Worm (Caenorhabditis elegans): ENCODE results near the gene him-4.
A peak's percentile ranks its signal among the peaks of the same experiment; 100 is the strongest.
"Not testable (repeated sequence)": the region's sequence is repeated elsewhere in the genome, so short reads cannot be mapped to it uniquely, and the experiment has no call there.

him-4 gene

ce11 chrX:9743513-9743914 lies 26.1 kb downstream of the him-4 start (continued):
- TF ChIP-seq lag-1 (GFP tag; IDR thresholded peaks at IDR 0.05) = peak; percentile 93
- peak; percentile 87 for TF ChIP-seq Y53G8AR.9 (GFP tag; conservative IDR thresholded peaks at IDR 0.05)
- peak; percentile 87 for TF ChIP-seq atf-7 (tag; optimal IDR thresholded peaks at IDR 0.05)
- peak; percentile 73 to 87 for TF ChIP-seq let-607 (tag; optimal IDR thresholded peaks at IDR 0.05)
- TF ChIP-seq hlh-12 (tag; optimal IDR thresholded peaks at IDR 0.05) = peak; percentile 91
- TF ChIP-seq F10E7.11 (tag; optimal IDR thresholded peaks at IDR 0.05) = peak; percentile 93
- peak; percentile 15 for TF ChIP-seq efl-1 (GFP tag; optimal IDR thresholded peaks at IDR 0.05)
- peak; percentile 87 for TF ChIP-seq C06A6.2 (GFP tag; conservative IDR thresholded peaks at IDR 0.05)
- TF ChIP-seq madf-6 (GFP tag; IDR thresholded peaks at IDR 0.05) = peak; percentile 80
- peak; percentile 93 for TF ChIP-seq ceh-79 (tag; optimal IDR thresholded peaks at IDR 0.05)
- TF ChIP-seq athp-1 (tag; optimal IDR thresholded peaks at IDR 0.05) = peak; percentile 93
- TF ChIP-seq mcd-1 (GFP tag; IDR thresholded peaks at IDR 0.05) = peak; percentile 84
- peak; percentile 89 for TF ChIP-seq gei-17 (GFP tag; optimal IDR thresholded peaks at IDR 0.05)
- TF ChIP-seq F23B12.7 (tag; optimal IDR thresholded peaks at IDR 0.05; ENCODE audit: insufficient read depth) = peak; percentile 94
- peak; percentile 57 for TF ChIP-seq F22D6.2 (tag; optimal IDR thresholded peaks at IDR 0.05)
- TF ChIP-seq B0261.1 (tag; optimal IDR thresholded peaks at IDR 0.05) = peak; percentile 100
- peak; percentile 89 for TF ChIP-seq F39B2.1 (GFP tag; IDR thresholded peaks at IDR 0.05)
- TF ChIP-seq T07F8.4 (tag; optimal IDR thresholded peaks at IDR 0.05) = peak; percentile 94
- peak; percentile 97 for TF ChIP-seq nfyb-1 (GFP tag; IDR thresholded peaks at IDR 0.05)
- TF ChIP-seq ama-1 (optimal IDR thresholded peaks at IDR 0.05) = not testable (repeated sequence)
- TF ChIP-seq ama-1 (GFP tag; optimal IDR thresholded peaks at IDR 0.05) = peak in 1 of 2 experiments; percentile 83
- TF ChIP-seq bed-2 (GFP tag; IDR thresholded peaks at IDR 0.05) = peak; percentile 78
- TF ChIP-seq cebp-1 (GFP tag; IDR thresholded peaks at IDR 0.05) = peak; percentile 39; the same call in 1 of the 2 replicates
- peak; percentile 89 for TF ChIP-seq cebp-1 (tag; optimal IDR thresholded peaks at IDR 0.05)
- peak; percentile 95 for TF ChIP-seq mxl-1 (tag; optimal IDR thresholded peaks at IDR 0.05)
- peak; percentile 87 for TF ChIP-seq ztf-6 (GFP tag; IDR thresholded peaks at IDR 0.05)
- TF ChIP-seq sdz-38 (tag; optimal IDR thresholded peaks at IDR 0.05) = peak; percentile 74
- peak; percentile 94 for TF ChIP-seq F57C9.4 (tag; optimal IDR thresholded peaks at IDR 0.05)
- TF ChIP-seq dpff-1 (tag; optimal IDR thresholded peaks at IDR 0.05) = peak; percentile 67
- peak; percentile 95 for TF ChIP-seq rcor-1 (GFP tag; IDR thresholded peaks at IDR 0.05)
- TF ChIP-seq Y95B8A.8 (GFP tag; IDR thresholded peaks at IDR 0.05) = peak; percentile 92
- TF ChIP-seq bed-1 (GFP tag; IDR thresholded peaks at IDR 0.05) = peak; percentile 96
- TF ChIP-seq ztf-22 (GFP tag; optimal IDR thresholded peaks at IDR 0.05) = peak; percentile 96
- peak; percentile 98 for TF ChIP-seq F52B5.7 (tag; optimal IDR thresholded peaks at IDR 0.05)
- peak; percentile 90 for TF ChIP-seq B0336.3 (GFP tag; IDR thresholded peaks at IDR 0.05)
- peak; percentile 95 for TF ChIP-seq ztf-26 (tag; optimal IDR thresholded peaks at IDR 0.05)
- TF ChIP-seq B0019.2 (GFP tag; conservative IDR thresholded peaks at IDR 0.05) = peak; percentile 39; the same call in 1 of the 2 replicates
- TF ChIP-seq zim-3 (tag; optimal IDR thresholded peaks at IDR 0.05) = peak; percentile 91
- TF ChIP-seq hrde-1 (tag; optimal IDR thresholded peaks at IDR 0.05; ENCODE audit: borderline replicate concordance) = peak; percentile 95
- peak; percentile 98 for TF ChIP-seq him-1 (tag; optimal IDR thresholded peaks at IDR 0.05)
- TF ChIP-seq Y53F4B.3 (GFP tag; IDR thresholded peaks at IDR 0.05) = peak; percentile 90

ce11 chrX:9754537-9754936 lies 37.2 kb downstream of the him-4 start:
- peak; percentile 1 for TF ChIP-seq rpc-1 (optimal IDR thresholded peaks at IDR 0.05)
- peak; percentile 62 for TF ChIP-seq rpc-1 (tag; optimal IDR thresholded peaks at IDR 0.05)
- TF ChIP-seq nfyb-1 (GFP tag; IDR thresholded peaks at IDR 0.05) = no peak
- peak; percentile 67 for TF ChIP-seq tbp1 (GFP tag; optimal IDR thresholded peaks at IDR 0.05)
- peak; percentile 66 for TF ChIP-seq snpc-1.1 (tag; optimal IDR thresholded peaks at IDR 0.05; ENCODE audit: insufficient read depth)
- no peak for TF ChIP-seq ccch-3 (GFP tag; optimal IDR thresholded peaks at IDR 0.05)

Measured in whole organism, young adult.